Worm (Caenorhabditis elegans) whole organism, L2 larva: ENCODE results near the gene D2045.9.
A peak's percentile ranks its signal among the peaks of the same experiment; 100 is the strongest.
"Not testable (repeated sequence)": the region's sequence is repeated elsewhere in the genome, so short reads cannot be mapped to it uniquely, and the experiment has no call there.

Source experiments
- C34F6.9 ChIP-seq: fragments of 150-350 bp; optimal IDR thresholded peaks from 2 replicates; lab custom pipeline; 2014; ENCODE audit warnings: missing biosample characterization, missing genetic modification characterization
- F13H6.1 ChIP-seq: sonication (generic microtip); optimal IDR thresholded peaks from 2 replicates; lab custom pipeline; 2016; ENCODE audit warnings: missing genetic modification characterization, missing compliant biosample characterization
- ZK546.5 ChIP-seq: sonication (generic microtip); optimal IDR thresholded peaks from 2 replicates; lab custom pipeline; 2017; ENCODE audit warnings: missing biosample characterization, missing genetic modification characterization
- alr-1 ChIP-seq: fragments of 150-350 bp; optimal IDR thresholded peaks from 2 replicates; lab custom pipeline; 2014; ENCODE audit warnings: missing biosample characterization, missing genetic modification characterization
- ceh-82 ChIP-seq: fragments of 150-350 bp; optimal IDR thresholded peaks from 2 replicates; lab custom pipeline; 2014; ENCODE audit warnings: missing biosample characterization, missing genetic modification characterization
- crh-2 ChIP-seq: sonication (generic microtip); optimal IDR thresholded peaks from 2 replicates; lab custom pipeline; 2017; ENCODE audit warnings: missing biosample characterization, missing genetic modification characterization
- dmd-4 ChIP-seq: sonication (generic microtip); optimal IDR thresholded peaks from 2 replicates; lab custom pipeline; 2017; ENCODE audit warnings: missing biosample characterization, missing genetic modification characterization
- elt-3 ChIP-seq: sonication (generic microtip); optimal IDR thresholded peaks from 2 replicates; lab custom pipeline; 2017; ENCODE audit warnings: missing biosample characterization, missing genetic modification characterization
- gmeb-1 ChIP-seq: fragments of 150-350 bp; optimal IDR thresholded peaks from 2 replicates; lab custom pipeline; 2014; ENCODE audit warnings: missing biosample characterization, missing genetic modification characterization
- lin-13 ChIP-seq: fragments of 150-350 bp; optimal IDR thresholded peaks from 2 replicates; lab custom pipeline; 2014; ENCODE audit warnings: missing biosample characterization, missing genetic modification reagents, missing genetic modification characterization
- lin-39 ChIP-seq: fragments of 150-350 bp; optimal IDR thresholded peaks from 2 replicates; lab custom pipeline; 2014; ENCODE audit warnings: missing biosample characterization, missing genetic modification reagents, missing genetic modification characterization
- lsy-2 ChIP-seq, 2 experiments: fragments of 150-350 bp in 1 of 2; sonication (generic microtip) in 1 of 2; optimal IDR thresholded peaks; 2 replicates each; lab custom pipeline; 2014 to 2017; ENCODE audit warnings: missing biosample characterization in 2 of 2, missing genetic modification characterization in 2 of 2
- mab-5 ChIP-seq: fragments of 150-350 bp; optimal IDR thresholded peaks from 2 replicates; lab custom pipeline; 2014; ENCODE audit warnings: missing biosample characterization, missing genetic modification characterization
- nhr-10 ChIP-seq: sonication (generic microtip); optimal IDR thresholded peaks from 2 replicates; lab custom pipeline; 2017; ENCODE audit warnings: missing biosample characterization, missing genetic modification characterization
- nhr-129 ChIP-seq: fragments of 150-350 bp; optimal IDR thresholded peaks from 2 replicates; lab custom pipeline; 2014; ENCODE audit warnings: missing biosample characterization, missing genetic modification characterization
- nhr-21 ChIP-seq: fragments of 150-350 bp; optimal IDR thresholded peaks from 2 replicates; lab custom pipeline; 2014; ENCODE audit warnings: missing biosample characterization, missing genetic modification characterization
- nhr-25 ChIP-seq: fragments of 150-350 bp; sonication (generic microtip); optimal IDR thresholded peaks from 3 replicates; lab custom pipeline; 2014; ENCODE audit warnings: missing biosample characterization, missing genetic modification characterization
- nhr-6 ChIP-seq: fragments of 150-350 bp; optimal IDR thresholded peaks from 2 replicates; lab custom pipeline; 2014; ENCODE audit warnings: missing biosample characterization, missing genetic modification characterization
- nhr-77 ChIP-seq: fragments of 150-350 bp; optimal IDR thresholded peaks from 2 replicates; lab custom pipeline; 2014; ENCODE audit warnings: missing biosample characterization, missing genetic modification characterization
- sma-3 ChIP-seq: sonication (generic microtip); optimal IDR thresholded peaks from 2 replicates; lab custom pipeline; 2016; ENCODE audit warnings: missing genetic modification reagents, missing genetic modification characterization, missing compliant biosample characterization
- unc-39 ChIP-seq: fragments of 150-350 bp; optimal IDR thresholded peaks from 2 replicates; lab custom pipeline; 2014; ENCODE audit warnings: missing biosample characterization, missing genetic modification characterization
- unc-55 ChIP-seq: fragments of 150-350 bp; sonication (generic microtip); optimal IDR thresholded peaks from 3 replicates; lab custom pipeline; 2014; ENCODE audit warnings: missing biosample characterization, missing genetic modification reagents, missing genetic modification characterization
- unc-62 ChIP-seq: fragments of 150-350 bp; optimal IDR thresholded peaks from 2 replicates; lab custom pipeline; 2014; ENCODE audit warnings: missing biosample characterization, missing genetic modification reagents, missing genetic modification characterization
- zag-1 ChIP-seq: fragments of 150-350 bp; optimal IDR thresholded peaks from 2 replicates; lab custom pipeline; 2014; ENCODE audit warnings: missing biosample characterization, missing genetic modification characterization
- ztf-1 ChIP-seq: fragments of 200-800 bp; sonication (Bioruptor generic); conservative IDR thresholded peaks from 2 replicates; pipeline ENCODE4 v1.3.6; 2022; ENCODE audit warnings: missing genetic modification characterization, missing compliant biosample characterization

Gene D2045.9

ce11 chrIII:10435938-10436842 lies 38.9 kb upstream of the D2045.9 start, which contains the start of the genes smrd-1 and enu-3.1:
TSS of gene smrd-1 (minus strand) at chrIII:10435988.
TSS of gene enu-3.1 (plus strand) at chrIII:10436276.
- TF ChIP-seq gmeb-1 (peak; percentile 60), lin-13 (GFP tag; lab: Kevin White, UChicago) (peak; percentile 76), lsy-2 (tag; optimal IDR thresholded peaks at IDR 0.05; lab: Kevin White, UChicago) (peak; percentile 69 to 75), sma-3 (GFP tag; lab: Kevin White, UChicago) (peak; percentile 31), C34F6.9 (tag; lab: Kevin White, UChicago) (peak; percentile 78), unc-55 (GFP tag; lab: Kevin White, UChicago) (peak; percentile 63), crh-2 (tag; lab: Kevin White, UChicago) (peak; percentile 44), F13H6.1 (tag; lab: Kevin White, UChicago) (peak; percentile 50), mab-5 (tag; lab: Kevin White, UChicago) (peak; percentile 39)
- TF ChIP-seq, all 48 proteins: peak for 9; not testable (repeated sequence) for 39

- TF ChIP-seq nhr-10 (tag; lab: Kevin White, UChicago); lin-39; unc-62 (GFP tag; lab: Kevin White, UChicago): not testable (repeated sequence)
- TF ChIP-seq, all 48 proteins: peak for 0; not testable (repeated sequence) for 48
These were observed 36.3 kb upstream of the D2045.9 start, which contains the start of gene H04D03.6 for ce11 chrIII:10438780-10439179. TSS of gene H04D03.6 (minus strand) at chrIII:10438880.

- TF ChIP-seq dmd-4 (tag; lab: Kevin White, UChicago) = no peak
- no peak for TF ChIP-seq F13H6.1 (tag; lab: Kevin White, UChicago)
- TF ChIP-seq ZK546.5 (tag; lab: Kevin White, UChicago) = no peak
- no peak for TF ChIP-seq ceh-82 (tag; lab: Kevin White, UChicago)
- TF ChIP-seq gmeb-1 = no peak
- TF ChIP-seq nhr-77 = no peak
- TF ChIP-seq ztf-1 (GFP tag; lab: Robert Waterston, UW) = no peak
- TF ChIP-seq nhr-6 (tag; lab: Kevin White, UChicago) = no peak
These were observed 32.5 kb upstream of the D2045.9 start, which contains the start of the genes H04D03.2 and ecps-2 for ce11 chrIII:10442355-10443140. TSS of gene H04D03.2 (minus strand) at chrIII:10442405. TSS of gene ecps-2 (plus strand) at chrIII:10443090.

- TF ChIP-seq zag-1 (no peak), unc-55 (GFP tag; lab: Kevin White, UChicago) (no peak), sma-3 (GFP tag; lab: Kevin White, UChicago) (no peak), ceh-82 (tag; lab: Kevin White, UChicago) (no peak), unc-62 (GFP tag; lab: Kevin White, UChicago) (no peak), nhr-21 (tag; lab: Kevin White, UChicago) (no peak), alr-1 (tag; lab: Kevin White, UChicago) (no peak), lin-39 (no peak), unc-39 (tag; lab: Kevin White, UChicago) (no peak)
These were observed 28.3 kb upstream of the D2045.9 start, which contains the start of gene H04D03.7 for ce11 chrIII:10446730-10447129. TSS of gene H04D03.7 (minus strand) at chrIII:10446830.

- TF ChIP-seq nhr-129 (tag; lab: Kevin White, UChicago) = no peak
- no peak for TF ChIP-seq elt-3 (tag; lab: Kevin White, UChicago)
- no peak for TF ChIP-seq unc-55 (GFP tag; lab: Kevin White, UChicago)
- TF ChIP-seq gmeb-1 = no peak
- TF ChIP-seq nhr-25 (tag; lab: Kevin White, UChicago) = no peak
- TF ChIP-seq nhr-77 = no peak
- no peak for TF ChIP-seq ZK546.5 (tag; lab: Kevin White, UChicago)
- TF ChIP-seq F13H6.1 (tag; lab: Kevin White, UChicago) = no peak
- TF ChIP-seq nhr-10 (tag; lab: Kevin White, UChicago) = no peak
These were observed 24.0 kb upstream of the D2045.9 start, which contains the start of gene H04D03.4 for ce11 chrIII:10451012-10451411. TSS of gene H04D03.4 (minus strand) at chrIII:10451112.
